Fruit fly (Drosophila melanogaster) Kc167 (cell line): ENCODE data around the gene Indy.

Source experiments
- Sin3A ChIP-seq: fragments of >200 bp; optimal IDR thresholded peaks from 2 replicates; lab custom pipeline; 2018; ENCODE audit warnings: missing external identifiers
- h ChIP-seq: fragments of >200 bp; optimal IDR thresholded peaks from 3 replicates; lab custom pipeline; 2018; ENCODE audit warnings: missing external identifiers
- insv ChIP-seq: fragments of >200 bp; optimal IDR thresholded peaks from 3 replicates; lab custom pipeline; 2018; ENCODE audit warnings: missing external identifiers
- psq ChIP-seq: fragments of >200 bp; optimal IDR thresholded peaks from 2 replicates; lab custom pipeline; 2017; ENCODE audit warnings: missing external identifiers

- TF ChIP-seq h (no peak), Sin3A (lab: Kevin White, UChicago) (no peak), insv (lab: Kevin White, UChicago) (no peak), psq (lab: Kevin White, UChicago) (no peak)
Measured at dm6 chr3L:18825993-18826392, 20.1 kb downstream of the Indy start.
